Worm (Caenorhabditis elegans) whole organism, late embryonic: ENCODE results near the gene B0545.4.

Experiments used
- K09A11.1 ChIP-seq: sonication (generic microtip); optimal IDR thresholded peaks from 2 replicates; lab custom pipeline; 2017; ENCODE audit warnings: antibody characterized with exemption, mild to moderate bottlenecking, missing genetic modification characterization, missing compliant biosample characterization; ENCODE audit not compliant: insufficient read depth
- ahr-1 ChIP-seq: sonication (generic microtip); optimal IDR thresholded peaks from 2 replicates; lab custom pipeline; 2016; ENCODE audit warnings: missing genetic modification characterization, missing compliant biosample characterization
- ceh-14 ChIP-seq: sonication (generic microtip); optimal IDR thresholded peaks from 2 replicates; lab custom pipeline; 2016; ENCODE audit warnings: missing genotype, missing genetic modification characterization, missing compliant biosample characterization
- ceh-19 ChIP-seq: fragments of 200-800 bp; sonication (Bioruptor generic); optimal IDR thresholded peaks from 2 replicates; lab custom pipeline; 2018; ENCODE audit warnings: mild to moderate bottlenecking, missing genetic modification characterization, missing compliant biosample characterization
- ceh-2 ChIP-seq: sonication (generic microtip); optimal IDR thresholded peaks from 2 replicates; lab custom pipeline; 2016; ENCODE audit warnings: missing genotype, missing genetic modification characterization, missing compliant biosample characterization
- ceh-22 ChIP-seq: sonication (generic microtip); optimal IDR thresholded peaks from 2 replicates; lab custom pipeline; 2017; ENCODE audit warnings: missing biosample characterization, missing genetic modification characterization
- ceh-30 ChIP-seq: fragments of 150-350 bp; optimal IDR thresholded peaks from 2 replicates; lab custom pipeline; 2014; ENCODE audit warnings: missing biosample characterization, missing genetic modification characterization
- ceh-31 ChIP-seq: sonication (generic microtip); optimal IDR thresholded peaks from 2 replicates; lab custom pipeline; 2016; ENCODE audit warnings: missing genetic modification characterization, missing compliant biosample characterization
- ceh-34 ChIP-seq: sonication (generic microtip); optimal IDR thresholded peaks from 2 replicates; lab custom pipeline; 2016; ENCODE audit warnings: mild to moderate bottlenecking, missing genetic modification characterization, missing compliant biosample characterization
- ceh-45 ChIP-seq: fragments of 200-800 bp; sonication (Bioruptor generic); IDR thresholded peaks from 2 replicates; pipeline ENCODE4 v1.3.6; 2022; ENCODE audit warnings: missing genetic modification reagents, missing genetic modification characterization, missing compliant biosample characterization
- ceh-48 ChIP-seq: sonication (generic microtip); optimal IDR thresholded peaks from 2 replicates; lab custom pipeline; 2016; ENCODE audit warnings: missing genetic modification characterization, inconsistent platforms, missing compliant biosample characterization
- dmd-4 ChIP-seq: sonication (generic microtip); optimal IDR thresholded peaks from 2 replicates; lab custom pipeline; 2016; ENCODE audit warnings: borderline replicate concordance, missing genetic modification characterization, missing compliant biosample characterization
- dve-1 ChIP-seq: sonication (generic microtip); optimal IDR thresholded peaks from 2 replicates; lab custom pipeline; 2017; ENCODE audit warnings: antibody characterized with exemption, mild to moderate bottlenecking, missing genetic modification characterization, missing compliant biosample characterization
- elt-2 ChIP-seq: sonication (generic microtip); optimal IDR thresholded peaks from 2 replicates; lab custom pipeline; 2016; ENCODE audit warnings: missing genetic modification reagents, missing genetic modification characterization, missing compliant biosample characterization
- elt-4 ChIP-seq: sonication (generic microtip); optimal IDR thresholded peaks from 2 replicates; lab custom pipeline; 2016; ENCODE audit warnings: missing genetic modification characterization, missing compliant biosample characterization
- ets-4 ChIP-seq: sonication (generic microtip); optimal IDR thresholded peaks from 2 replicates; lab custom pipeline; 2016; ENCODE audit warnings: missing genetic modification characterization, missing compliant biosample characterization
- gmeb-2 ChIP-seq: sonication (generic microtip); optimal IDR thresholded peaks from 2 replicates; lab custom pipeline; 2016; ENCODE audit warnings: missing genetic modification characterization, inconsistent platforms, missing compliant biosample characterization
- hlh-13 ChIP-seq: fragments of 200-800 bp; sonication (Bioruptor generic); optimal IDR thresholded peaks from 2 replicates; lab custom pipeline; 2018; ENCODE audit warnings: mild to moderate bottlenecking, missing genetic modification characterization, missing compliant biosample characterization
- hlh-30 ChIP-seq: sonication (generic microtip); optimal IDR thresholded peaks from 2 replicates; lab custom pipeline; 2017; ENCODE audit warnings: antibody characterized with exemption, missing genetic modification characterization, missing compliant biosample characterization; ENCODE audit not compliant: insufficient read depth
- lim-6 ChIP-seq: sonication (generic microtip); optimal IDR thresholded peaks from 2 replicates; lab custom pipeline; 2016; ENCODE audit warnings: missing genetic modification characterization, missing compliant biosample characterization
- lin-11 ChIP-seq: fragments of 200-800 bp; sonication (Bioruptor generic); optimal IDR thresholded peaks from 2 replicates; lab custom pipeline; 2018; ENCODE audit warnings: mild to moderate bottlenecking, missing genetic modification characterization, missing compliant biosample characterization
- madf-2 ChIP-seq: sonication (generic microtip); optimal IDR thresholded peaks from 2 replicates; lab custom pipeline; 2017; ENCODE audit warnings: missing genetic modification characterization, missing compliant biosample characterization
- nfya-1 ChIP-seq: sonication (generic microtip); optimal IDR thresholded peaks from 2 replicates; lab custom pipeline; 2017; ENCODE audit warnings: missing genetic modification characterization, mild to moderate bottlenecking, missing compliant biosample characterization, antibody characterized with exemption, moderate library complexity
- pat-9 ChIP-seq: fragments of 200-800 bp; sonication (Bioruptor generic); optimal IDR thresholded peaks from 2 replicates; lab custom pipeline; 2018; ENCODE audit warnings: mild to moderate bottlenecking, missing genetic modification characterization, moderate library complexity, missing compliant biosample characterization
- pha-2 ChIP-seq: sonication (generic microtip); optimal IDR thresholded peaks from 2 replicates; lab custom pipeline; 2017; ENCODE audit warnings: mild to moderate bottlenecking, missing genetic modification characterization, missing compliant biosample characterization
- pqm-1 ChIP-seq: sonication (generic microtip); optimal IDR thresholded peaks from 2 replicates; lab custom pipeline; 2016; ENCODE audit warnings: missing genetic modification characterization, missing compliant biosample characterization
- pros-1 ChIP-seq: fragments of 150-350 bp; optimal IDR thresholded peaks from 2 replicates; lab custom pipeline; 2014; ENCODE audit warnings: missing biosample characterization, missing genetic modification reagents, missing genetic modification characterization
- rnt-1 ChIP-seq: sonication (generic microtip); optimal IDR thresholded peaks from 2 replicates; lab custom pipeline; 2016; ENCODE audit warnings: missing genetic modification characterization, missing compliant biosample characterization
- sox-2 ChIP-seq: fragments of 200-800 bp; sonication (Bioruptor generic); IDR thresholded peaks from 2 replicates; pipeline ENCODE4 v1.3.6; 2022; ENCODE audit warnings: missing genetic modification reagents, missing genetic modification characterization, missing compliant biosample characterization
- syd-9 ChIP-seq: sonication (generic microtip); optimal IDR thresholded peaks from 2 replicates; lab custom pipeline; 2016; ENCODE audit warnings: mild to moderate bottlenecking, missing genetic modification characterization, moderate library complexity, missing compliant biosample characterization
- tbx-2 ChIP-seq: sonication (generic microtip); optimal IDR thresholded peaks from 2 replicates; lab custom pipeline; 2016; ENCODE audit warnings: missing genetic modification characterization, missing compliant biosample characterization
- unc-42 ChIP-seq: sonication (generic microtip); optimal IDR thresholded peaks from 2 replicates; lab custom pipeline; 2016; ENCODE audit warnings: missing genotype, missing genetic modification characterization, missing compliant biosample characterization
- unc-55 ChIP-seq: sonication (generic microtip); optimal IDR thresholded peaks from 2 replicates; lab custom pipeline; 2017; ENCODE audit warnings: missing biosample characterization, missing genetic modification reagents, missing genetic modification characterization

Gene B0545.4

DNA sequence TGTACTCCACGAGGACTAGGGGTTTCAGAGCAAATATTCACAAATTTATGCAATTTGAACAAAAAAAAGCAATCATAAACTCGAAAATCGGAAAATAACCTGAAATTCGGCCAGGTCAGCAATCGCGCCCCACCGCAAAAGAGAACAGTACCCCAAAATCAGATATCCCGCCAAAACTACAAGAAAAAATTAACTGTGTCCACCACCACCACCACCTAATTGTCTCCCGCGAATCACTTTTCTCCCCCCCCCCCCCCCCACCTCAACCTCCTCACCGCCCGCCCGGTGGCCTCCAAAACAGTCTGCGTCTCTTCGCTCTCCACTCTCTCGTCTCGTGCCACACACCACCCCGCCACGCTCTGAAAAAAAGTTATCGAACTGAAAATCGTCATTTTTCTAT lies 19.3 kb upstream of the B0545.4 start:
- TF ChIP-seq ceh-19 (GFP tag; lab: Kevin White, UChicago) (peak; percentile 22), ceh-45 (GFP tag; lab: Robert Waterston, UW) (no peak), hlh-30 (tag; lab: Kevin White, UChicago) (no peak), elt-2 (tag; lab: Kevin White, UChicago) (peak; percentile 21), madf-2 (tag; lab: Kevin White, UChicago) (no peak), pros-1 (tag; lab: Kevin White, UChicago) (no peak), unc-55 (GFP tag; lab: Kevin White, UChicago) (no peak), ahr-1 (no peak), sox-2 (GFP tag; lab: Robert Waterston, UW) (no peak)

DNA sequence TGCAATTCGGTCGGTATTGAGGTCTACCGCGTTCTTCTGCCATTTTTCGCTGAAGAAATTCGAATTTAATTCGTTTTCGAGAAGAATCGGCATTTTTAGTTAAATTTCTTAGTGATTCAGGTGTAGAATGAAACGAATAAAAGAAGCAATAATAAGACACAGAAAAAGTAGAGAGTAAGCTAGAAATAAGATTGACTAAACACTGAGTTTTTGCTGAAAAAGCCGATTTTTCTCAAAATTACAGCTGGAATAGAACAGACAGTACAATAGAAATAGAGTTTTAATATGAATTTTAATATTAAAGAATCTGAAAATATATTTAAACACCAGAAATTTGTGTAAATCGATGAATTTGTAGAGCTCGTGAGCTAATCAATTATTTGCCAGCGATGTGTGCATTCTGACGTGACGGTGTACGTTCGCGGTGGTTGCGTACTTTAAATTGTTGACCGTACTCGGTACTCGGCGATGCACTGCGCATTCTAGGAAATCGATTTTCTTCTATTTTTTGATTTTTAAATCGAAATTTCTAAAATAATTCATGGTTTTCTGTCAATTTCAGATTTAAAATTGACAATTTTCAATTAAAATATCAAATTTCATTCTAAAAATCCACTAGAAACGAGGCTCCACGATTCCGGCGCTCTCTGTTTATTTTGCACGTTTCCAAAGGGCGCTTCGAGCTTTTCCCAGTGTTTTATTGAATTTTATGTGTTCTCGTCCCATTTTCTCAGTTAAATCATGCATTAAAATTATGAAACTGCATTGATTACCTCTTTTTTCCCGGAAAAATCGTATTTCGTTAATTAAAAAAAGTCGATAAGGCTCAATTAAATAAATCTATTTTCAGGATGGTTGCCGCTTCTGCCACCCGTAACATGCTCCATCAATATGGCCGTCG lies 16.9 kb upstream of the B0545.4 start, which contains the start of the genes grld-1 and cox-6C:
Gene grld-1 (minus strand): TSS at position 51 of the 901 bp plus-strand sequence.
Gene cox-6C (plus strand): TSS at position 851 of the 901 bp plus-strand sequence.
- TF ChIP-seq elt-2 (tag; lab: Kevin White, UChicago) (peak; percentile 36), gmeb-2 (tag; lab: Kevin White, UChicago) (no peak), ceh-34 (tag; lab: Kevin White, UChicago) (peak; percentile 78), ceh-30 (tag; lab: Kevin White, UChicago) (no peak), nfya-1 (peak; percentile 59), ceh-31 (tag; lab: Kevin White, UChicago) (peak; percentile 55), ceh-48 (tag; lab: Kevin White, UChicago) (peak; percentile 69), ceh-22 (tag; lab: Kevin White, UChicago) (no peak), dve-1 (no peak), unc-42 (tag; lab: Kevin White, UChicago) (peak; percentile 27), ets-4 (tag; lab: Kevin White, UChicago) (peak; percentile 16), tbx-2 (tag; lab: Kevin White, UChicago) (peak; percentile 6), ceh-14 (tag; lab: Kevin White, UChicago) (peak; percentile 7), ahr-1 (no peak), K09A11.1 (tag; lab: Kevin White, UChicago) (peak; percentile 58), syd-9 (tag; lab: Kevin White, UChicago) (no peak)

DNA sequence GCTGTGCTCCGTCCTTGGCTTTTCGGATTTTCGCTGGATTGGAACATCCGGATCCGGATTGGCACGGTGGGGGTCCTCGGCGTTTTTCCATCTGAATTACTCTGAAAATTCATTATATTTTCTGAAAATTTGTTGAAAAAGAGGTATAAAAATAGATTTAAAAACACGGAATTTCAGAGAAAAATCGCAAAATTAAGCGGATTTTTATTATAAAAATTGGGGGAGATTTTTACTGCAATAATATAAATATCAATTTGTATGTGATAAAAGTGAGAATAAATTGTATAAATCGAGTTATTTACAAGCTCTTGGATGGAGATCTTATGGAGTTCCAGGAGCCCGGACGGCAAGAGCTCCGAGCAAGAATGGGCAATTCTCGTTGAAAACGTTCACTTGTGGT lies 12.4 kb upstream of the B0545.4 start, which contains the start of gene tut-1:
Gene tut-1 (minus strand): TSS at position 101 of the 400 bp plus-strand sequence.
- TF ChIP-seq lin-11 (no peak), pat-9 (tag; lab: Kevin White, UChicago) (no peak), elt-4 (tag; lab: Kevin White, UChicago) (no peak), pros-1 (tag; lab: Kevin White, UChicago) (no peak), pqm-1 (tag; lab: Kevin White, UChicago) (no peak), ceh-34 (tag; lab: Kevin White, UChicago) (no peak), madf-2 (tag; lab: Kevin White, UChicago) (no peak), unc-42 (tag; lab: Kevin White, UChicago) (no peak), rnt-1 (no peak), ceh-2 (tag; lab: Kevin White, UChicago) (no peak), dmd-4 (tag; lab: Kevin White, UChicago) (no peak), pha-2 (tag; lab: Kevin White, UChicago) (no peak), syd-9 (tag; lab: Kevin White, UChicago) (no peak), hlh-13 (GFP tag; lab: Kevin White, UChicago) (no peak)

DNA sequence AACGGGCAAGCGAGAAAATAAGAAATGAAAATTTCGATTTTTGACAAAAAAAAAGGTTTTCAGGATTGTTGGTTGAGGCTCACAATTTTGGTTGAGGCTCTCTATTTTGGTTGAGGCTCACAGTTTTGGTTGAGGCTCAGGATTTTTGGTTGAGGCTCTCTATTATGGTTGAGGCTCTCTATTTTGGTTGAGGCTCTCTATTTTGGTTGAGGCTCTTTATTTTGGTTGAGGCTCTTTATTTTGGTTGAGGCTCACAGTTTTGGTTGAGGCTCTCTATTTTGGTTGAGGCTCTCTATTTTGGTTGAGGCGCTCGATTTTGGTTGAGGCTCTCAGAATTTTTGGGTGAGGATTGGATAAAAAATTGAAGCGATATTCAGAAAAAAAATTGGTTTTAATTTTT lies 10.6 kb upstream of the B0545.4 start:
- no peak for TF ChIP-seq K09A11.1 (tag; lab: Kevin White, UChicago)
- TF ChIP-seq lim-6 (tag; lab: Kevin White, UChicago) = no peak
- TF ChIP-seq, all 69 proteins: peak for 0
